Fruit fly (Drosophila melanogaster) whole organism, pupa: ENCODE data around the gene Cp19.

Source experiments
- CG17806 ChIP-seq: fragments of 200-800 bp; sonication (Bioruptor generic); optimal IDR thresholded peaks from 2 replicates; lab custom pipeline; 2018; ENCODE audit warnings: missing biosample characterization, mild to moderate bottlenecking, missing genetic modification characterization, moderate library complexity
- CG34367 ChIP-seq: fragments of 200-800 bp; sonication (Bioruptor generic); optimal IDR thresholded peaks from 2 replicates; lab custom pipeline; 2018; ENCODE audit warnings: missing biosample characterization, mild to moderate bottlenecking, missing genetic modification characterization
- Snoo ChIP-seq: fragments of 200-800 bp; sonication (Bioruptor generic); optimal IDR thresholded peaks from 3 replicates; lab custom pipeline; 2017; ENCODE audit warnings: missing biosample characterization, mild to moderate bottlenecking, missing genetic modification characterization, inconsistent platforms

- TF ChIP-seq CG34367 (tag; lab: Kevin White, UChicago), result no peak
- TF ChIP-seq CG17806 (tag; lab: Kevin White, UChicago), result no peak
- no peak for TF ChIP-seq Snoo (tag; lab: Kevin White, UChicago)
Measured at dm6 chr3L:8726317-8726841, 3.3 kb upstream of the Cp19 start, which contains the start of gene Cp18.
